Fruit fly (Drosophila melanogaster) whole organism, embryonic: ENCODE measurements around the gene sau.
A peak's percentile ranks its signal among the peaks of the same experiment; 100 is the strongest.

ENCODE experiments used
- Awh ChIP-seq: fragments of 200-800 bp; sonication (Bioruptor generic); IDR thresholded peaks from 2 replicates; pipeline ENCODE4, ENCODE4 v1.3.6; 2022; ENCODE audit warnings: missing biosample characterization, missing genetic modification characterization
- CG10565 ChIP-seq: fragments of 200-800 bp; sonication (Bioruptor generic); optimal IDR thresholded peaks from 3 replicates; lab custom pipeline; 2016; ENCODE audit warnings: missing biosample characterization, mild to moderate bottlenecking, missing genetic modification characterization
- CG13424 ChIP-seq: fragments of 200-800 bp; sonication (Bioruptor generic); optimal IDR thresholded peaks from 2 replicates; lab custom pipeline; 2019; ENCODE audit warnings: missing biosample characterization, mild to moderate bottlenecking, missing genetic modification characterization, moderate library complexity
- CG7357 ChIP-seq: fragments of 200-800 bp; sonication (Bioruptor generic); IDR thresholded peaks from 3 replicates; pipeline ENCODE4 v1.3.6; 2022; ENCODE audit warnings: missing biosample characterization, missing genetic modification characterization
- CG8290 ChIP-seq, 3 experiments: fragments of 200-800 bp; sonication (Bioruptor generic); optimal IDR thresholded peaks; 2 replicates each; lab custom pipeline; 2016 to 2019; ENCODE audit warnings: missing biosample characterization in 3 of 3, missing genetic modification characterization in 3 of 3, mild to moderate bottlenecking in 2 of 3, moderate library complexity in 1 of 3
- Doc3 ChIP-seq: fragments of 200-800 bp; sonication (Bioruptor generic); IDR thresholded peaks from 3 replicates; pipeline ENCODE4 v1.3.6; 2022; ENCODE audit warnings: missing biosample characterization, missing genetic modification characterization; ENCODE audit not compliant: partially characterized antibody
- Poxn ChIP-seq: fragments of 200-800 bp; sonication (Bioruptor generic); IDR thresholded peaks from 2 replicates; pipeline ENCODE4 v1.3.6; 2022; ENCODE audit warnings: missing biosample characterization, missing genetic modification characterization
- gro ChIP-seq: fragments of 200-800 bp; sonication (Bioruptor generic); optimal IDR thresholded peaks from 2 replicates; lab custom pipeline; 2016; ENCODE audit warnings: missing biosample characterization, missing genetic modification characterization
- ham ChIP-seq: fragments of 200-800 bp; sonication (Bioruptor generic); IDR thresholded peaks from 2 replicates; pipeline ENCODE4 v1.3.6; 2022; ENCODE audit warnings: missing biosample characterization, missing genetic modification characterization
- knrl ChIP-seq: fragments of 200-800 bp; sonication (Bioruptor generic); IDR thresholded peaks from 3 replicates; pipeline ENCODE4 v1.3.6; 2022; ENCODE audit warnings: missing biosample characterization, missing genetic modification characterization; ENCODE audit not compliant: partially characterized antibody
- nerfin-2 ChIP-seq: fragments of 200-800 bp; sonication (Bioruptor generic); IDR thresholded peaks from 2 replicates; pipeline ENCODE4 v1.3.6; 2022; ENCODE audit warnings: missing biosample characterization, missing genetic modification characterization; ENCODE audit not compliant: partially characterized antibody
- pnt ChIP-seq: fragments of 200-800 bp; sonication (Bioruptor generic); optimal IDR thresholded peaks from 3 replicates; lab custom pipeline; 2016; ENCODE audit warnings: missing biosample characterization, missing genetic modification characterization
- slbo ChIP-seq: fragments of 200-800 bp; sonication (Bioruptor generic); IDR thresholded peaks from 2 replicates; pipeline ENCODE4 v1.3.6; 2022; ENCODE audit warnings: missing biosample characterization, missing genetic modification characterization

dm6 chr2L:2226259-2227121, at the start of gene sau, which contains the start of gene CG15387:
- TF ChIP-seq Poxn (peak; percentile 41; the same call in 1 of the 2 replicates), CG13424 (tag; lab: Kevin White, UChicago) (peak; percentile 90), pnt (GFP tag; lab: Kevin White, UChicago) (peak; percentile 79), knrl (GFP tag; lab: Robert Waterston, UW) (peak; percentile 92), CG8290 (GFP tag; optimal IDR thresholded peaks at IDR 0.05; lab: Kevin White, UChicago) (peak; percentile 92), CG8290 (tag; optimal IDR thresholded peaks at IDR 0.05; lab: Kevin White, UChicago) (peak; percentile 70 to 88), nerfin-2 (peak; percentile 85), CG10565 (GFP tag; lab: Kevin White, UChicago) (no peak), gro (peak; percentile 93), CG7357 (GFP tag; lab: Robert Waterston, UW) (peak; percentile 64; the same call in 1 of the 3 replicates), slbo (GFP tag; lab: Robert Waterston, UW) (peak; percentile 89), Doc3 (GFP tag; lab: Robert Waterston, UW) (peak; percentile 97), Awh (peak; percentile 65), ham (no peak)
